Worm (Caenorhabditis elegans): ENCODE results near the gene srd-48.

- no peak for TF ChIP-seq skn-1 (tag; optimal IDR thresholded peaks at IDR 0.05)
- TF ChIP-seq nhr-25 (tag; optimal IDR thresholded peaks at IDR 0.05), result no peak
- TF ChIP-seq fos-1 (tag; optimal IDR thresholded peaks at IDR 0.05), result no peak
- TF ChIP-seq elt-3 (tag; optimal IDR thresholded peaks at IDR 0.05), result no peak
- TF ChIP-seq nhr-76 (tag; optimal IDR thresholded peaks at IDR 0.05), result no peak
- TF ChIP-seq unc-62 (GFP tag; optimal IDR thresholded peaks at IDR 0.05), result no peak
- TF ChIP-seq eor-1 (tag; optimal IDR thresholded peaks at IDR 0.05), result no peak
- TF ChIP-seq fkh-10 (GFP tag; optimal IDR thresholded peaks at IDR 0.05), result no peak
- no peak for TF ChIP-seq jun-1 (tag; optimal IDR thresholded peaks at IDR 0.05)
- no peak for TF ChIP-seq nhr-11 (tag; optimal IDR thresholded peaks at IDR 0.05)
- TF ChIP-seq lin-39 (tag; optimal IDR thresholded peaks at IDR 0.05), result no peak
- no peak for TF ChIP-seq nhr-67 (tag; optimal IDR thresholded peaks at IDR 0.05)
- TF ChIP-seq tbx-2 (tag; optimal IDR thresholded peaks at IDR 0.05), result no peak
These were observed 45.4 kb upstream of the srd-48 start, which contains the start of gene C04B4.4 for ce11 chrX:12290539-12290938.

All from whole organism, L3 larva.